Worm (Caenorhabditis elegans) whole organism, young adult: Measurements from ENCODE around the gene abcf-2.

ENCODE experiments used
- C17E4.6 ChIP-seq: fragments of 200-800 bp; sonication (Bioruptor generic); IDR thresholded peaks from 2 replicates; pipeline ENCODE4 v1.3.6; 2022; ENCODE audit warnings: missing genetic modification reagents, missing genetic modification characterization, missing compliant biosample characterization
- D2030.7 ChIP-seq: fragments of 200-800 bp; sonication (Bioruptor generic); IDR thresholded peaks from 2 replicates; pipeline ENCODE4 v1.3.6; 2022; ENCODE audit warnings: missing genetic modification reagents, missing genetic modification characterization, missing compliant biosample characterization
- F23B12.7 ChIP-seq: sonication (generic microtip); optimal IDR thresholded peaks from 2 replicates; lab custom pipeline; 2017; ENCODE audit warnings: missing genetic modification characterization, mild to moderate bottlenecking, missing compliant biosample characterization, antibody characterized with exemption, moderate library complexity; ENCODE audit not compliant: insufficient read depth
- F33H1.4 ChIP-seq: fragments of 200-800 bp; sonication (Bioruptor generic); IDR thresholded peaks from 2 replicates; pipeline ENCODE4 v1.3.6; 2022; ENCODE audit warnings: missing genetic modification reagents, missing genetic modification characterization, missing compliant biosample characterization
- F37B4.10 ChIP-seq: fragments of 200-800 bp; sonication (Bioruptor generic); IDR thresholded peaks from 2 replicates; pipeline ENCODE4 v1.3.6; 2022; ENCODE audit warnings: missing genetic modification characterization, missing compliant biosample characterization
- F57A8.1 ChIP-seq: fragments of 200-800 bp; sonication (Bioruptor generic); optimal IDR thresholded peaks from 2 replicates; lab custom pipeline; 2018; ENCODE audit warnings: mild to moderate bottlenecking, missing genetic modification characterization, moderate library complexity, missing compliant biosample characterization
- K11D2.4 ChIP-seq: fragments of 200-800 bp; sonication (Bioruptor generic); IDR thresholded peaks from 2 replicates; pipeline ENCODE4 v1.3.6; 2022; ENCODE audit warnings: missing genetic modification reagents, missing genetic modification characterization, missing compliant biosample characterization
- T07F8.4 ChIP-seq: sonication (generic microtip); optimal IDR thresholded peaks from 2 replicates; lab custom pipeline; 2016; ENCODE audit warnings: mild to moderate bottlenecking, missing genetic modification characterization, moderate library complexity, missing compliant biosample characterization
- Y53G8AR.9 ChIP-seq: fragments of 200-800 bp; sonication (Bioruptor generic); conservative IDR thresholded peaks from 2 replicates; pipeline ENCODE4 v1.3.6; 2022; ENCODE audit warnings: missing genetic modification reagents, missing genetic modification characterization, missing compliant biosample characterization
- aptf-2 ChIP-seq: fragments of 200-800 bp; sonication (Bioruptor generic); conservative IDR thresholded peaks from 2 replicates; pipeline ENCODE4 v1.3.6; 2022; ENCODE audit warnings: missing genetic modification reagents, missing genetic modification characterization, missing compliant biosample characterization
- athp-1 ChIP-seq: sonication (generic microtip); optimal IDR thresholded peaks from 2 replicates; lab custom pipeline; 2017; ENCODE audit warnings: mild to moderate bottlenecking, missing genetic modification characterization, missing compliant biosample characterization
- attf-3 ChIP-seq: fragments of 200-800 bp; sonication (Bioruptor generic); conservative IDR thresholded peaks from 2 replicates; pipeline ENCODE4 v1.3.6; 2022; ENCODE audit warnings: missing genetic modification reagents, missing genetic modification characterization, missing compliant biosample characterization
- attf-5 ChIP-seq: fragments of 200-800 bp; sonication (Bioruptor generic); optimal IDR thresholded peaks from 2 replicates; lab custom pipeline; 2018; ENCODE audit warnings: mild to moderate bottlenecking, missing genetic modification characterization, missing compliant biosample characterization
- bed-1 ChIP-seq: fragments of 200-800 bp; sonication (Bioruptor generic); IDR thresholded peaks from 2 replicates; pipeline ENCODE4 v1.3.6; 2022; ENCODE audit warnings: missing genetic modification reagents, missing genetic modification characterization, missing compliant biosample characterization
- cebp-2 ChIP-seq: fragments of 200-800 bp; sonication (Bioruptor generic); IDR thresholded peaks from 2 replicates; pipeline ENCODE4 v1.3.6; 2022; ENCODE audit warnings: missing genetic modification characterization, missing compliant biosample characterization
- ceh-100 ChIP-seq: fragments of 200-800 bp; sonication (Bioruptor generic); IDR thresholded peaks from 2 replicates; pipeline ENCODE4 v1.3.6; 2022; ENCODE audit warnings: missing genetic modification reagents, missing genetic modification characterization, missing compliant biosample characterization
- ceh-27 ChIP-seq: fragments of 200-800 bp; sonication (Bioruptor generic); optimal IDR thresholded peaks from 2 replicates; lab custom pipeline; 2018; ENCODE audit warnings: mild to moderate bottlenecking, missing genetic modification characterization, moderate library complexity, missing compliant biosample characterization
- ceh-91 ChIP-seq: fragments of 200-800 bp; sonication (Bioruptor generic); IDR thresholded peaks from 2 replicates; pipeline ENCODE4 v1.3.6; 2022; ENCODE audit warnings: missing genetic modification reagents, missing genetic modification characterization, missing compliant biosample characterization
- dox-1 ChIP-seq: fragments of 200-800 bp; sonication (Bioruptor generic); IDR thresholded peaks from 2 replicates; pipeline ENCODE4 v1.3.6; 2022; ENCODE audit warnings: missing genetic modification reagents, missing genetic modification characterization, missing compliant biosample characterization
- dpl-1 ChIP-seq: fragments of 150-350 bp; optimal IDR thresholded peaks from 2 replicates; lab custom pipeline; 2014; ENCODE audit warnings: missing biosample characterization, missing genetic modification reagents, missing genetic modification characterization
- efl-1 ChIP-seq: fragments of 150-350 bp; optimal IDR thresholded peaks from 2 replicates; lab custom pipeline; 2014; ENCODE audit warnings: missing biosample characterization, missing genetic modification reagents, missing genetic modification characterization
- egl-18 ChIP-seq: fragments of 200-800 bp; sonication (Bioruptor generic); IDR thresholded peaks from 2 replicates; pipeline ENCODE4 v1.3.6; 2022; ENCODE audit warnings: missing genetic modification reagents, missing genetic modification characterization, missing compliant biosample characterization
- egrh-3 ChIP-seq: fragments of 200-800 bp; sonication (Bioruptor generic); IDR thresholded peaks from 2 replicates; pipeline ENCODE4 v1.3.6; 2022; ENCODE audit warnings: missing genetic modification reagents, missing genetic modification characterization, missing compliant biosample characterization
- ekl-4 ChIP-seq: fragments of 200-800 bp; sonication (Bioruptor generic); IDR thresholded peaks from 2 replicates; pipeline ENCODE4 v1.3.6; 2022; ENCODE audit warnings: missing genetic modification reagents, missing genetic modification characterization, missing compliant biosample characterization
- ets-4 ChIP-seq: fragments of 200-800 bp; sonication (Bioruptor generic); optimal IDR thresholded peaks from 2 replicates; lab custom pipeline; 2018; ENCODE audit warnings: mild to moderate bottlenecking, missing genetic modification characterization, missing compliant biosample characterization
- him-1 ChIP-seq: sonication (generic microtip); optimal IDR thresholded peaks from 2 replicates; lab custom pipeline; 2016; ENCODE audit warnings: missing genotype, missing genetic modification reagents, missing genetic modification characterization, missing compliant biosample characterization
- let-607 ChIP-seq, 2 experiments: fragments of 200-800 bp in 1 of 2; sonication (Bioruptor generic) in 1 of 2; sonication (generic microtip) in 1 of 2; optimal IDR thresholded peaks; 2 replicates each; lab custom pipeline; 2016 to 2018; ENCODE audit warnings: mild to moderate bottlenecking in 2 of 2, missing compliant biosample characterization in 2 of 2, missing genetic modification characterization in 2 of 2, moderate library complexity in 2 of 2, missing genotype in 1 of 2
- lin-26 ChIP-seq: fragments of 200-800 bp; sonication (Bioruptor generic); IDR thresholded peaks from 2 replicates; pipeline ENCODE4 v1.3.6; 2022; ENCODE audit warnings: missing genetic modification reagents, missing genetic modification characterization, missing compliant biosample characterization
- lin-35 ChIP-seq, 3 experiments: fragments of 150-350 bp in 2 of 3; sonication (generic microtip) in 1 of 3; optimal IDR thresholded peaks; 2 replicates each; lab custom pipeline; 2014 to 2018; ENCODE audit warnings: missing biosample characterization in 3 of 3, missing genetic modification characterization in 3 of 3, missing genetic modification reagents in 3 of 3
- lin-54 ChIP-seq: fragments of 200-800 bp; sonication (Bioruptor generic); optimal IDR thresholded peaks from 2 replicates; lab custom pipeline; 2018; ENCODE audit warnings: mild to moderate bottlenecking, missing genetic modification characterization, missing compliant biosample characterization
- lsl-1 ChIP-seq: fragments of 200-800 bp; sonication (Bioruptor generic); optimal IDR thresholded peaks from 2 replicates; lab custom pipeline; 2018; ENCODE audit warnings: mild to moderate bottlenecking, missing genetic modification characterization, moderate library complexity, missing compliant biosample characterization
- mcd-1 ChIP-seq: fragments of 200-800 bp; sonication (Bioruptor generic); IDR thresholded peaks from 2 replicates; pipeline ENCODE4 v1.3.6; 2022; ENCODE audit warnings: missing genetic modification reagents, missing genetic modification characterization, missing compliant biosample characterization
- mxl-1 ChIP-seq: sonication (generic microtip); optimal IDR thresholded peaks from 2 replicates; lab custom pipeline; 2016; ENCODE audit warnings: missing genetic modification characterization, missing compliant biosample characterization
- nhr-27 ChIP-seq: fragments of 200-800 bp; sonication (Bioruptor generic); optimal IDR thresholded peaks from 2 replicates; lab custom pipeline; 2018; ENCODE audit warnings: mild to moderate bottlenecking, missing genetic modification characterization, moderate library complexity, missing compliant biosample characterization
- nhr-80 ChIP-seq: sonication (generic microtip); optimal IDR thresholded peaks from 2 replicates; lab custom pipeline; 2016; ENCODE audit warnings: missing genetic modification characterization, missing compliant biosample characterization
- rpc-1 ChIP-seq, 2 experiments: fragments of 150-350 bp in 1 of 2; sonication (generic microtip) in 1 of 2; optimal IDR thresholded peaks; 2 replicates each; lab custom pipeline; 2014 to 2018; ENCODE audit warnings: missing biosample characterization in 1 of 2, missing genetic modification characterization in 1 of 2, missing genetic modification reagents in 1 of 2, missing genotype in 1 of 2
- snpc-3.4 ChIP-seq: sonication (generic microtip); optimal IDR thresholded peaks from 2 replicates; lab custom pipeline; 2017; ENCODE audit warnings: missing genetic modification characterization, mild to moderate bottlenecking, missing compliant biosample characterization, antibody characterized with exemption, moderate library complexity, missing genotype, missing genetic modification reagents
- snpc-4 ChIP-seq, 5 experiments: fragments of 150-350 bp in 1 of 5; sonication (generic microtip) in 4 of 5; optimal IDR thresholded peaks; 2 replicates each; lab custom pipeline; 2014 to 2018; ENCODE audit warnings: missing genetic modification characterization in 5 of 5, missing biosample characterization in 3 of 5, antibody characterized with exemption in 2 of 5, mild to moderate bottlenecking in 2 of 5, missing compliant biosample characterization in 2 of 5, missing genotype in 2 of 5, moderate library complexity in 2 of 5, missing genetic modification reagents in 1 of 5
- tbp1 ChIP-seq: fragments of 200-800 bp; sonication (Bioruptor generic); optimal IDR thresholded peaks from 2 replicates; lab custom pipeline; 2018; ENCODE audit warnings: mild to moderate bottlenecking, missing genetic modification characterization, missing compliant biosample characterization
- unc-130 ChIP-seq: sonication (generic microtip); optimal IDR thresholded peaks from 2 replicates; lab custom pipeline; 2016; ENCODE audit warnings: missing genetic modification reagents, missing genetic modification characterization, missing compliant biosample characterization
- xnd-1 ChIP-seq: sonication (generic microtip); optimal IDR thresholded peaks from 2 replicates; lab custom pipeline; 2016; ENCODE audit warnings: missing genotype, missing genetic modification reagents, missing genetic modification characterization, missing compliant biosample characterization
- ztf-18 ChIP-seq: sonication (generic microtip); optimal IDR thresholded peaks from 2 replicates; lab custom pipeline; 2016; ENCODE audit warnings: missing genotype, mild to moderate bottlenecking, missing genetic modification characterization, missing compliant biosample characterization
- ztf-25 ChIP-seq: fragments of 200-800 bp; sonication (Bioruptor generic); IDR thresholded peaks from 2 replicates; pipeline ENCODE4 v1.3.6; 2022; ENCODE audit warnings: missing genetic modification reagents, missing genetic modification characterization, missing compliant biosample characterization
- ztf-26 ChIP-seq: sonication (generic microtip); optimal IDR thresholded peaks from 2 replicates; lab custom pipeline; 2017; ENCODE audit warnings: missing genetic modification characterization, missing compliant biosample characterization

Gene abcf-2

ce11 chrIII:13427817-13428216 lies 34.2 kb downstream of the abcf-2 start (continued):
- TF ChIP-seq F37B4.10 (no peak), ets-4 (GFP tag; lab: Kevin White, UChicago) (no peak), C17E4.6 (GFP tag; lab: Robert Waterston, UW) (no peak), F33H1.4 (peak; percentile 52; the same call in 1 of the 2 replicates), Y53G8AR.9 (GFP tag; lab: Robert Waterston, UW) (no peak), athp-1 (tag; lab: Kevin White, UChicago) (no peak), ekl-4 (GFP tag; lab: Robert Waterston, UW) (no peak), K11D2.4 (no peak), attf-3 (GFP tag; lab: Robert Waterston, UW) (no peak), bed-1 (no peak), egl-18 (no peak), lsl-1 (GFP tag; lab: Kevin White, UChicago) (peak; percentile 75), nhr-27 (tag; lab: Kevin White, UChicago) (no peak), snpc-4 (GFP tag; optimal IDR thresholded peaks at IDR 0.05; lab: Kevin White, UChicago) (no peak), snpc-4 (tag; optimal IDR thresholded peaks at IDR 0.05; lab: Kevin White, UChicago) (no peak), ztf-26 (tag; lab: Kevin White, UChicago) (no peak), ztf-25 (GFP tag; lab: Robert Waterston, UW) (no peak)
- TF ChIP-seq, all 124 proteins: peak for 4

DNA sequence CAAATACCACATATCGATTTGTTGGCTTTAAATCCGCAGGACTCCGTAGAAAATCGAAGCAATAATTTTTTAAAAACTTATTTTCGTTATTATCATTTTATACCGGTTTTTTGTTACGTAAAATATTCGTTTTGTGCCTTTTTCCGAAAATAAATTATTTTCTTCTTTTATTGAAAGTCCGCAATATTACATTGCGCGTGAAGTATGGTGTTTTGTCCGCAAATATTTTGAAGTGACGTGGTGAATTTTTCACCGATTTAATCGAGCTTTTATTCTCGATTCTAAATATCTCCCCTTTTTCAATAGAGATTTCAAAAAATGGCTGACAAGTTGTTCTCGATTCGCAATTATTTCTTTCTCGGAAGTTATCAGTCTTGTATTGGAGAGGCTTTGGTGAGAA lies 36.0 kb downstream of the abcf-2 start, which contains the start of gene cope-1:
cope-1 (plus strand) TSS at position 229 of the 400 bp plus-strand sequence.
- TF ChIP-seq xnd-1 (tag; lab: Kevin White, UChicago) = no peak
- TF ChIP-seq let-607 (tag; optimal IDR thresholded peaks at IDR 0.05; lab: Kevin White, UChicago) = peak in 1 of 2 experiments; percentile 61
- no peak for TF ChIP-seq rpc-1 (optimal IDR thresholded peaks at IDR 0.05; lab: Kevin White, UChicago)
- no peak for TF ChIP-seq rpc-1 (tag; optimal IDR thresholded peaks at IDR 0.05; lab: Kevin White, UChicago)
- no peak for TF ChIP-seq cebp-2
- TF ChIP-seq T07F8.4 = no peak

DNA sequence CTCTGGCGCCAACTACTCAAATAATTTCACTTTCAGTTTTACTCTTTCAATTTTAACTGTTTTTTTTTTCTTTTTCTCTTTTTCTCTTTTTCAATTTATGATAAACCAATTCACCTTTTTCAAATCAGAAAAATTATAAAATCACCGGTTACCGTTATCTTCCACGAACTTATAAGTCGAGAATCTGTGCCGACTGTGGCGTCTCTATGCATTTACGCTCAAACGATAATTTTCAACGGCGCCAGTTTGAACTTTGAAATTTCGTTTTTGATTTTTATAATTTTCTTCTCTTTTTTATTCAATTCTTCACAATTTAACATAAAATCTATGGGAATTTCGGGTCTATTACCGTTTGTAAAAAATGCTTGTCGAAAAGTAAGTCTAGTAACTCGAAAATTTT lies 38.6 kb downstream of the abcf-2 start, which contains the start of gene exo-1:
exo-1 (plus strand) TSS at position 101 of the 400 bp plus-strand sequence.
- no peak for TF ChIP-seq lin-26 (GFP tag; lab: Robert Waterston, UW)
- TF ChIP-seq tbp1 (GFP tag; lab: Kevin White, UChicago) = peak; percentile 31
- TF ChIP-seq attf-5 (GFP tag; lab: Kevin White, UChicago) = peak; percentile 78
- 0 out of 2 replicates have a peak, but pooled peaks have one; percentile 20 for TF ChIP-seq attf-3 (GFP tag; lab: Robert Waterston, UW)
- no peak for TF ChIP-seq F57A8.1 (GFP tag; lab: Kevin White, UChicago)
- peak; percentile 10; the same call in 1 of the 2 replicates for TF ChIP-seq F33H1.4
- TF ChIP-seq ceh-91 (GFP tag; lab: Robert Waterston, UW) = peak; percentile 49
- TF ChIP-seq ztf-26 (tag; lab: Kevin White, UChicago) = no peak
- TF ChIP-seq him-1 = peak; percentile 4
- 0 out of 2 replicates have a peak, but pooled peaks have one; percentile 18 for TF ChIP-seq egrh-3
- TF ChIP-seq F23B12.7 (tag; lab: Kevin White, UChicago) = peak; percentile 95
- no peak for TF ChIP-seq mxl-1 (tag; lab: Kevin White, UChicago)
- peak; percentile 95 for TF ChIP-seq ceh-100 (GFP tag; lab: Robert Waterston, UW)
- TF ChIP-seq D2030.7 = peak; percentile 68
- no peak for TF ChIP-seq aptf-2 (GFP tag; lab: Robert Waterston, UW)
- TF ChIP-seq snpc-3.4 (tag; lab: Kevin White, UChicago) = peak; percentile 17
- TF ChIP-seq ceh-27 (GFP tag; lab: Kevin White, UChicago) = peak; percentile 46
- TF ChIP-seq lsl-1 (GFP tag; lab: Kevin White, UChicago) = peak; percentile 44
- TF ChIP-seq ztf-18 (tag; lab: Kevin White, UChicago) = peak; percentile 41
- TF ChIP-seq efl-1 (GFP tag; lab: Kevin White, UChicago) = peak; percentile 77
- TF ChIP-seq lin-35 (GFP tag; optimal IDR thresholded peaks at IDR 0.05; lab: Kevin White, UChicago) = peak in 1 of 3 experiments; percentile 83
- peak; percentile 36 for TF ChIP-seq nhr-80 (tag; lab: Kevin White, UChicago)
- TF ChIP-seq dox-1 = 0 out of 2 replicates have a peak, but pooled peaks have one; percentile 30
- peak; percentile 85 for TF ChIP-seq mcd-1 (GFP tag; lab: Robert Waterston, UW)
- TF ChIP-seq lin-54 (GFP tag; lab: Kevin White, UChicago) = peak; percentile 82
- peak; percentile 53 for TF ChIP-seq unc-130 (GFP tag; lab: Kevin White, UChicago)
- TF ChIP-seq dpl-1 (GFP tag; lab: Kevin White, UChicago) = peak; percentile 80
